Worm (Caenorhabditis elegans) whole organism, L2 larva: ENCODE results near the gene str-74.

Experiments used
- C34F6.9 ChIP-seq: fragments of 150-350 bp; optimal IDR thresholded peaks from 2 replicates; lab custom pipeline; 2014; ENCODE audit warnings: missing biosample characterization, missing genetic modification characterization
- F13H6.1 ChIP-seq: sonication (generic microtip); optimal IDR thresholded peaks from 2 replicates; lab custom pipeline; 2016; ENCODE audit warnings: missing genetic modification characterization, missing compliant biosample characterization
- R02D3.7 ChIP-seq: fragments of 150-350 bp; optimal IDR thresholded peaks from 2 replicates; lab custom pipeline; 2014; ENCODE audit warnings: missing biosample characterization, missing genetic modification characterization
- Y55F3AM.14 ChIP-seq: fragments of 200-800 bp; sonication (Bioruptor generic); optimal IDR thresholded peaks from 2 replicates; lab custom pipeline; 2018; ENCODE audit warnings: mild to moderate bottlenecking, missing genetic modification characterization, missing compliant biosample characterization
- ZK546.5 ChIP-seq: sonication (generic microtip); optimal IDR thresholded peaks from 2 replicates; lab custom pipeline; 2017; ENCODE audit warnings: missing biosample characterization, missing genetic modification characterization
- aly-2 ChIP-seq: fragments of 150-350 bp; optimal IDR thresholded peaks from 2 replicates; lab custom pipeline; 2014; ENCODE audit warnings: missing biosample characterization, missing genetic modification characterization
- ama-1 ChIP-seq: fragments of 150-350 bp; optimal IDR thresholded peaks from 2 replicates; lab custom pipeline; 2018; ENCODE audit warnings: inconsistent platforms
- blmp-1 ChIP-seq: sonication (generic microtip); optimal IDR thresholded peaks from 2 replicates; lab custom pipeline; 2017; ENCODE audit warnings: missing genetic modification characterization, mild to moderate bottlenecking, missing compliant biosample characterization, antibody characterized with exemption, moderate library complexity; ENCODE audit not compliant: insufficient read depth
- ceh-16 ChIP-seq: fragments of 150-350 bp; optimal IDR thresholded peaks from 2 replicates; lab custom pipeline; 2014; ENCODE audit warnings: missing biosample characterization, missing genetic modification characterization
- ceh-82 ChIP-seq: fragments of 150-350 bp; optimal IDR thresholded peaks from 2 replicates; lab custom pipeline; 2014; ENCODE audit warnings: missing biosample characterization, missing genetic modification characterization
- crh-2 ChIP-seq: sonication (generic microtip); optimal IDR thresholded peaks from 2 replicates; lab custom pipeline; 2017; ENCODE audit warnings: missing biosample characterization, missing genetic modification characterization
- egl-27 ChIP-seq: sonication (generic microtip); optimal IDR thresholded peaks from 3 replicates; lab custom pipeline; 2017; ENCODE audit warnings: missing biosample characterization, missing genetic modification reagents, missing genetic modification characterization
- elt-1 ChIP-seq: fragments of 150-350 bp; optimal IDR thresholded peaks from 2 replicates; lab custom pipeline; 2014; ENCODE audit warnings: missing biosample characterization, missing genetic modification characterization
- elt-3 ChIP-seq: sonication (generic microtip); optimal IDR thresholded peaks from 2 replicates; lab custom pipeline; 2017; ENCODE audit warnings: missing biosample characterization, missing genetic modification characterization
- gmeb-1 ChIP-seq: fragments of 150-350 bp; optimal IDR thresholded peaks from 2 replicates; lab custom pipeline; 2014; ENCODE audit warnings: missing biosample characterization, missing genetic modification characterization
- lin-11 ChIP-seq: fragments of 150-350 bp; sonication (generic microtip); optimal IDR thresholded peaks from 2 replicates; lab custom pipeline; 2014; ENCODE audit warnings: missing biosample characterization, missing genetic modification characterization, inconsistent platforms, mixed read lengths
- lin-13 ChIP-seq: fragments of 150-350 bp; optimal IDR thresholded peaks from 2 replicates; lab custom pipeline; 2014; ENCODE audit warnings: missing biosample characterization, missing genetic modification reagents, missing genetic modification characterization
- lin-39 ChIP-seq: fragments of 150-350 bp; optimal IDR thresholded peaks from 2 replicates; lab custom pipeline; 2014; ENCODE audit warnings: missing biosample characterization, missing genetic modification reagents, missing genetic modification characterization
- lsy-2 ChIP-seq, 2 experiments: fragments of 150-350 bp in 1 of 2; sonication (generic microtip) in 1 of 2; optimal IDR thresholded peaks; 2 replicates each; lab custom pipeline; 2014 to 2017; ENCODE audit warnings: missing biosample characterization in 2 of 2, missing genetic modification characterization in 2 of 2
- mab-5 ChIP-seq: fragments of 150-350 bp; optimal IDR thresholded peaks from 2 replicates; lab custom pipeline; 2014; ENCODE audit warnings: missing biosample characterization, missing genetic modification characterization
- mdl-1 ChIP-seq, 2 experiments: fragments of 150-350 bp in 1 of 2; sonication (generic microtip) in 1 of 2; optimal IDR thresholded peaks; 2 replicates each; lab custom pipeline; 2017; ENCODE audit warnings: missing biosample characterization in 2 of 2, missing genetic modification characterization in 2 of 2
- nhr-10 ChIP-seq: sonication (generic microtip); optimal IDR thresholded peaks from 2 replicates; lab custom pipeline; 2017; ENCODE audit warnings: missing biosample characterization, missing genetic modification characterization
- nhr-11 ChIP-seq: fragments of 150-350 bp; optimal IDR thresholded peaks from 2 replicates; lab custom pipeline; 2014; ENCODE audit warnings: missing biosample characterization, missing genetic modification characterization
- nhr-12 ChIP-seq: fragments of 150-350 bp; optimal IDR thresholded peaks from 2 replicates; lab custom pipeline; 2014; ENCODE audit warnings: missing biosample characterization, missing genetic modification characterization
- nhr-129 ChIP-seq: fragments of 150-350 bp; optimal IDR thresholded peaks from 2 replicates; lab custom pipeline; 2014; ENCODE audit warnings: missing biosample characterization, missing genetic modification characterization
- nhr-21 ChIP-seq: fragments of 150-350 bp; optimal IDR thresholded peaks from 2 replicates; lab custom pipeline; 2014; ENCODE audit warnings: missing biosample characterization, missing genetic modification characterization
- nhr-23 ChIP-seq: fragments of 150-350 bp; optimal IDR thresholded peaks from 2 replicates; lab custom pipeline; 2014; ENCODE audit warnings: missing biosample characterization, missing genetic modification reagents, missing genetic modification characterization
- nhr-237 ChIP-seq: fragments of 150-350 bp; optimal IDR thresholded peaks from 2 replicates; lab custom pipeline; 2014; ENCODE audit warnings: missing biosample characterization, missing genetic modification characterization
- nhr-6 ChIP-seq: fragments of 150-350 bp; optimal IDR thresholded peaks from 2 replicates; lab custom pipeline; 2014; ENCODE audit warnings: missing biosample characterization, missing genetic modification characterization
- peb-1 ChIP-seq: fragments of 150-350 bp; optimal IDR thresholded peaks from 2 replicates; lab custom pipeline; 2014; ENCODE audit warnings: missing biosample characterization, missing genetic modification characterization
- sem-4 ChIP-seq: fragments of 150-350 bp; optimal IDR thresholded peaks from 2 replicates; lab custom pipeline; 2014; ENCODE audit warnings: missing biosample characterization, missing genetic modification reagents, missing genetic modification characterization
- skn-1 ChIP-seq: sonication (generic microtip); optimal IDR thresholded peaks from 2 replicates; lab custom pipeline; 2017; ENCODE audit warnings: missing biosample characterization, missing genetic modification characterization
- sma-9 ChIP-seq, 2 experiments: fragments of 150-350 bp in 1 of 2; sonication (generic microtip) in 1 of 2; optimal IDR thresholded peaks; 2 replicates each; lab custom pipeline; 2014 to 2016; ENCODE audit warnings: missing genetic modification characterization in 2 of 2, mild to moderate bottlenecking in 1 of 2, missing biosample characterization in 1 of 2, missing compliant biosample characterization in 1 of 2, missing genetic modification reagents in 1 of 2, moderate library complexity in 1 of 2
- snpc-4 ChIP-seq: fragments of 150-350 bp; optimal IDR thresholded peaks from 2 replicates; lab custom pipeline; 2014; ENCODE audit warnings: missing biosample characterization, missing genetic modification characterization
- unc-39 ChIP-seq: fragments of 150-350 bp; optimal IDR thresholded peaks from 2 replicates; lab custom pipeline; 2014; ENCODE audit warnings: missing biosample characterization, missing genetic modification characterization
- unc-55 ChIP-seq: fragments of 150-350 bp; sonication (generic microtip); optimal IDR thresholded peaks from 3 replicates; lab custom pipeline; 2014; ENCODE audit warnings: missing biosample characterization, missing genetic modification reagents, missing genetic modification characterization
- unc-62 ChIP-seq: fragments of 150-350 bp; optimal IDR thresholded peaks from 2 replicates; lab custom pipeline; 2014; ENCODE audit warnings: missing biosample characterization, missing genetic modification reagents, missing genetic modification characterization
- zag-1 ChIP-seq: fragments of 150-350 bp; optimal IDR thresholded peaks from 2 replicates; lab custom pipeline; 2014; ENCODE audit warnings: missing biosample characterization, missing genetic modification characterization
- ztf-1 ChIP-seq: fragments of 200-800 bp; sonication (Bioruptor generic); conservative IDR thresholded peaks from 2 replicates; pipeline ENCODE4 v1.3.6; 2022; ENCODE audit warnings: missing genetic modification characterization, missing compliant biosample characterization
- ztf-4 ChIP-seq: fragments of 150-350 bp; optimal IDR thresholded peaks from 2 replicates; lab custom pipeline; 2014; ENCODE audit warnings: missing biosample characterization, missing genetic modification characterization

Gene str-74

ce11 chrX:10262299-10262698 lies 21.5 kb upstream of the str-74 start:
- TF ChIP-seq Y55F3AM.14 (no peak), C34F6.9 (tag; lab: Kevin White, UChicago) (no peak), nhr-23 (tag; lab: Kevin White, UChicago) (no peak), lin-13 (GFP tag; lab: Kevin White, UChicago) (no peak)

ce11 chrX:10260035-10260434 lies 19.2 kb upstream of the str-74 start, which contains the start of gene C32A9.1:
C32A9.1 (minus strand) TSS chrX:10260135.
- TF ChIP-seq ztf-1 (GFP tag; lab: Robert Waterston, UW) (no peak), Y55F3AM.14 (no peak), nhr-6 (tag; lab: Kevin White, UChicago) (no peak), sma-9 (GFP tag; optimal IDR thresholded peaks at IDR 0.05; lab: Kevin White, UChicago) (no peak), sma-9 (tag; optimal IDR thresholded peaks at IDR 0.05; lab: Kevin White, UChicago) (no peak), elt-1 (tag; lab: Kevin White, UChicago) (no peak), ceh-82 (tag; lab: Kevin White, UChicago) (no peak), F13H6.1 (tag; lab: Kevin White, UChicago) (no peak), mdl-1 (tag; optimal IDR thresholded peaks at IDR 0.05; lab: Kevin White, UChicago) (no peak)

ce11 chrX:10254068-10254467 lies 13.2 kb upstream of the str-74 start:
- TF ChIP-seq sma-9 (GFP tag; optimal IDR thresholded peaks at IDR 0.05; lab: Kevin White, UChicago) (no peak), sma-9 (tag; optimal IDR thresholded peaks at IDR 0.05; lab: Kevin White, UChicago) (no peak), snpc-4 (no peak), ztf-1 (GFP tag; lab: Robert Waterston, UW) (no peak), lin-11 (tag; lab: Kevin White, UChicago) (no peak), lin-13 (GFP tag; lab: Kevin White, UChicago) (no peak), nhr-129 (tag; lab: Kevin White, UChicago) (peak; percentile 40), crh-2 (tag; lab: Kevin White, UChicago) (no peak)

ce11 chrX:10252781-10253180 lies 11.9 kb upstream of the str-74 start, which contains the start of gene C14H10.2:
C14H10.2 (minus strand) TSS chrX:10252881.
- TF ChIP-seq gmeb-1 (tag; lab: Kevin White, UChicago) (no peak), nhr-23 (tag; lab: Kevin White, UChicago) (no peak), Y55F3AM.14 (no peak), ztf-1 (GFP tag; lab: Robert Waterston, UW) (no peak), unc-55 (no peak), nhr-6 (tag; lab: Kevin White, UChicago) (no peak), unc-39 (tag; lab: Kevin White, UChicago) (no peak), nhr-129 (tag; lab: Kevin White, UChicago) (no peak), lin-13 (GFP tag; lab: Kevin White, UChicago) (no peak), ceh-16 (tag; lab: Kevin White, UChicago) (no peak)

ce11 chrX:10249685-10250084 lies 8.8 kb upstream of the str-74 start:
- no peak for TF ChIP-seq nhr-10 (tag; lab: Kevin White, UChicago)
- TF ChIP-seq lin-39: no peak
- no peak for TF ChIP-seq ztf-1 (GFP tag; lab: Robert Waterston, UW)
- no peak for TF ChIP-seq unc-62 (GFP tag; lab: Kevin White, UChicago)
- TF ChIP-seq nhr-12: no peak
- no peak for TF ChIP-seq sma-9 (GFP tag; optimal IDR thresholded peaks at IDR 0.05; lab: Kevin White, UChicago)
- TF ChIP-seq sma-9 (tag; optimal IDR thresholded peaks at IDR 0.05; lab: Kevin White, UChicago): no peak
- TF ChIP-seq lin-13 (GFP tag; lab: Kevin White, UChicago): no peak
- no peak for TF ChIP-seq nhr-11
- no peak for TF ChIP-seq C34F6.9 (tag; lab: Kevin White, UChicago)
- TF ChIP-seq ZK546.5 (tag; lab: Kevin White, UChicago): no peak
- no peak for TF ChIP-seq ceh-16 (tag; lab: Kevin White, UChicago)
- no peak for TF ChIP-seq crh-2 (tag; lab: Kevin White, UChicago)
- TF ChIP-seq egl-27: no peak
- TF ChIP-seq Y55F3AM.14: no peak
- no peak for TF ChIP-seq skn-1 (tag; lab: Kevin White, UChicago)
- TF ChIP-seq nhr-21 (tag; lab: Kevin White, UChicago): no peak
- no peak for TF ChIP-seq sem-4
- TF ChIP-seq ztf-4 (tag; lab: Kevin White, UChicago): no peak
- no peak for TF ChIP-seq lin-11 (tag; lab: Kevin White, UChicago)
- TF ChIP-seq, all 48 proteins: peak for 0

ce11 chrX:10245617-10246016 lies 4.8 kb upstream of the str-74 start:
- no peak for TF ChIP-seq nhr-10 (tag; lab: Kevin White, UChicago)
- TF ChIP-seq nhr-6 (tag; lab: Kevin White, UChicago): no peak
- peak; percentile 93 for TF ChIP-seq ceh-16 (tag; lab: Kevin White, UChicago)
- TF ChIP-seq F13H6.1 (tag; lab: Kevin White, UChicago): no peak
- TF ChIP-seq lin-13 (GFP tag; lab: Kevin White, UChicago): no peak
- no peak for TF ChIP-seq R02D3.7 (tag; lab: Kevin White, UChicago)
- TF ChIP-seq peb-1 (tag; lab: Kevin White, UChicago): no peak
- no peak for TF ChIP-seq unc-39 (tag; lab: Kevin White, UChicago)
- no peak for TF ChIP-seq lsy-2 (tag; optimal IDR thresholded peaks at IDR 0.05; lab: Kevin White, UChicago)
- no peak for TF ChIP-seq ama-1 (lab: Kevin White, UChicago)
- TF ChIP-seq sma-9 (GFP tag; optimal IDR thresholded peaks at IDR 0.05; lab: Kevin White, UChicago): peak; percentile 27
- TF ChIP-seq sma-9 (tag; optimal IDR thresholded peaks at IDR 0.05; lab: Kevin White, UChicago): no peak
- no peak for TF ChIP-seq mdl-1 (tag; optimal IDR thresholded peaks at IDR 0.05; lab: Kevin White, UChicago)
- TF ChIP-seq mab-5 (tag; lab: Kevin White, UChicago): no peak
- TF ChIP-seq zag-1 (tag; lab: Kevin White, UChicago): no peak
- TF ChIP-seq blmp-1 (tag; lab: Kevin White, UChicago): peak; percentile 72
- TF ChIP-seq aly-2 (tag; lab: Kevin White, UChicago): no peak
- no peak for TF ChIP-seq elt-3 (tag; lab: Kevin White, UChicago)
- no peak for TF ChIP-seq nhr-21 (tag; lab: Kevin White, UChicago)
- TF ChIP-seq nhr-237 (tag; lab: Kevin White, UChicago): no peak
- TF ChIP-seq unc-62 (GFP tag; lab: Kevin White, UChicago): no peak
